Worm (Caenorhabditis elegans) whole organism, midembryonic: Measurements from ENCODE around the gene C14A6.8.

Experiments used
- cog-1 ChIP-seq: sonication (generic microtip); optimal IDR thresholded peaks from 2 replicates; lab custom pipeline; 2016; ENCODE audit warnings: missing genetic modification characterization, missing compliant biosample characterization
- flt-1 ChIP-seq: fragments of 200-800 bp; sonication (Bioruptor generic); IDR thresholded peaks from 2 replicates; pipeline ENCODE4 v1.3.6; 2022; ENCODE audit warnings: missing genetic modification characterization, missing compliant biosample characterization
- ztf-29 ChIP-seq: fragments of 200-800 bp; sonication (Bioruptor generic); IDR thresholded peaks from 2 replicates; pipeline ENCODE4 v1.3.6; 2022; ENCODE audit warnings: missing genetic modification reagents, missing genetic modification characterization, missing compliant biosample characterization

DNA sequence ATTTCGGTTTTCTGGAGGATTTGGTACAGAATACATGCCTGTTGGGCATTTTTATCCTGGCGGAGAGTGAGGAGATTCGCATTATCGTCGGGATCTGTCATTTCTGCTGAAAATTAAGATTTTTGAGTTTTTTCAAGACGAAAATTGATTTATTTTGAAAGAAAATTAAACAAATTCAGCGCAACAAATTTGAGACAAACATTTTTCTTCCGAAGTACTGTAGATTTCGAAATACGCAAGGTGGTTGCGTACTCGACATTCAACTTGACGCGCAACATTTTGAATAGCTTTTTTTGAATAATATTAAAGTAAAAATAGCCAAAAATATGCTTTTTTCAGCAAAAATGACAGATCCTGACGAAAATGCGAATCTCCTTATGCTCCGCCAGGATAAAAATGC, 37.1 kb downstream of the C14A6.8 start, which contains the start of gene Y37H2A.7:
- TF ChIP-seq cog-1 (tag; lab: Kevin White, UChicago) = no peak
- TF ChIP-seq ztf-29 (GFP tag; lab: Robert Waterston, UW) = no peak
- TF ChIP-seq flt-1 (GFP tag; lab: Robert Waterston, UW) = no peak
